Worm (Caenorhabditis elegans) whole organism, midembryonic: ENCODE measurements around the gene W08E12.7.

Experiments used
- T22C8.4 ChIP-seq: fragments of 200-800 bp; sonication (Bioruptor generic); IDR thresholded peaks from 2 replicates; pipeline ENCODE4 v1.3.6; 2022; ENCODE audit warnings: missing genetic modification characterization, missing compliant biosample characterization
- cog-1 ChIP-seq: sonication (generic microtip); optimal IDR thresholded peaks from 2 replicates; lab custom pipeline; 2016; ENCODE audit warnings: missing genetic modification characterization, missing compliant biosample characterization
- flt-1 ChIP-seq: fragments of 200-800 bp; sonication (Bioruptor generic); IDR thresholded peaks from 2 replicates; pipeline ENCODE4 v1.3.6; 2022; ENCODE audit warnings: missing genetic modification characterization, missing compliant biosample characterization
- klf-2 ChIP-seq: fragments of 200-800 bp; sonication (Bioruptor generic); conservative IDR thresholded peaks from 2 replicates; pipeline ENCODE4 v1.3.6; 2022; ENCODE audit warnings: missing genetic modification reagents, missing genetic modification characterization, missing compliant biosample characterization
- med-1 ChIP-seq: sonication (generic microtip); optimal IDR thresholded peaks from 2 replicates; lab custom pipeline; 2017; ENCODE audit warnings: missing genetic modification characterization, mild to moderate bottlenecking, missing compliant biosample characterization, antibody characterized with exemption, missing genetic modification reagents; ENCODE audit not compliant: insufficient read depth
- ref-1 ChIP-seq: fragments of 200-800 bp; sonication (Bioruptor generic); conservative IDR thresholded peaks from 2 replicates; pipeline ENCODE4 v1.3.6; 2022; ENCODE audit warnings: missing genetic modification reagents, missing genetic modification characterization, missing compliant biosample characterization
- tab-1 ChIP-seq: fragments of 200-800 bp; sonication (Bioruptor generic); IDR thresholded peaks from 2 replicates; pipeline ENCODE4 v1.3.6; 2022; ENCODE audit warnings: missing genetic modification characterization, missing compliant biosample characterization
- ztf-23 ChIP-seq: fragments of 200-800 bp; sonication (Bioruptor generic); IDR thresholded peaks from 2 replicates; pipeline ENCODE4 v1.3.6; 2022; ENCODE audit warnings: missing genetic modification reagents, missing genetic modification characterization, missing compliant biosample characterization
- ztf-29 ChIP-seq: fragments of 200-800 bp; sonication (Bioruptor generic); IDR thresholded peaks from 2 replicates; pipeline ENCODE4 v1.3.6; 2022; ENCODE audit warnings: missing genetic modification reagents, missing genetic modification characterization, missing compliant biosample characterization

DNA sequence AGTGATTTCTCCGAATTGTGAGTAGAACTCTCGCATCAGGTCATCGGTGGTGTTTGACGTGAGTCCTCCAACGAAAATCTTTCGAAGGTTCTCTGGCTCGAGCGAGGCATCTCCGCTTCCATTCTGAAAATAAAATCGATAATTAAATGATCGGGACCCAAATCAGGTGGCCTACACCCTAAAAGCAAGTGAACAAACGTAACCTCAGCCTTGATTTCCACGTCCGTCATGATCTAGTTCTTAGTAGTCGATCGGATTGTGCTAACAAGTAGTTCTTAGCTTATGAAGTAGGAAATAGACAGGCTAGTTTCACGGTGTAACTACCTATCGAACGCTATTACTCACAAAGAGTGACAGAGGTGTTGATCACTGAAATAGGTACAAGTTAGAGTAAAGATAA is 43.2 kb downstream of the W08E12.7 start:
- TF ChIP-seq flt-1 (GFP tag; lab: Robert Waterston, UW) (no peak), ztf-23 (GFP tag; lab: Robert Waterston, UW) (no peak), cog-1 (tag; lab: Kevin White, UChicago) (no peak), tab-1 (GFP tag; lab: Robert Waterston, UW) (no peak), T22C8.4 (GFP tag; lab: Robert Waterston, UW) (peak; percentile 40; the same call in 1 of the 2 replicates), med-1 (GFP tag; lab: Kevin White, UChicago) (no peak), ztf-29 (no peak), klf-2 (GFP tag; lab: Robert Waterston, UW) (no peak), ref-1 (no peak)
